Worm (Caenorhabditis elegans): Measurements from ENCODE around the gene C06A1.6.
A peak's percentile ranks its signal among the peaks of the same experiment; 100 is the strongest.

C06A1.6 gene

DNA sequence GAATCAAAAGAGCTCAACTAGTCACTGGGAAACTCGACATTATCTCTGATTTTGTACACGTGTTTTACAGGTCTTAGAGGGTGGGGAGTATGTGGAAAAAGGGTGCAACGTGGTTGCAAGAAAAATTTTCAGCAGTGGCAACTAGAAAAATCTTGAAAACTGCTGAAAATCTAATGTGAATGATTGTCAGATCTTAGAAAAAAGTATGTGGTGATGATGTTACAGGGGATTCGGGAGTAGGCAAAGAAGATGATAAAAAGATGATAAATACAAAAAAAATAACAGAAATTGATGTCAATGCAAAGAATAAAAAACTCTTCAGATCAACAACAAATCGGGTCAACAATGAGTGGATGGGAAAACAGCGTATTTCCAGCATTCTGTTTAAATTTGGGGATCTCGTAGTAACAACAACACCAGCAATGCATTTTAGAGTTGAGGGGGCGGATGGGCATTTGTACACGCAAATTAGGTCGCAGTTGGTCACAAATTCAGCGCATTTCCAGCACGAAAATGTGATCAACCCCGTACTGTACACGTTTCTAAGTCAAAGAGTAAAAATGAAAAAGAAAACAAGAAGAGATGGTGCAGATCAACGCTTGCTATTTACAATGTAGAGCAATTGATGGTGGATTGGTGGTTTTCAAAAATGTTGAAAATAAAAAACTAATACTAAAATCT, 20.9 kb downstream of the C06A1.6 start (continued):
- 0 out of 2 replicates have a peak, but pooled peaks have one; percentile 9 for TF ChIP-seq F39B2.1 (GFP tag; IDR thresholded peaks at IDR 0.05)
- TF ChIP-seq sea-2 (GFP tag; IDR thresholded peaks at IDR 0.05): peak; percentile 54; the same call in 1 of the 2 replicates
- peak; percentile 82; the same call in 1 of the 2 replicates for TF ChIP-seq madf-3 (GFP tag; IDR thresholded peaks at IDR 0.05)
- peak; percentile 70 for TF ChIP-seq Y95B8A.8 (GFP tag; IDR thresholded peaks at IDR 0.05)
- peak; percentile 18 for TF ChIP-seq lsl-1 (GFP tag; optimal IDR thresholded peaks at IDR 0.05)
- TF ChIP-seq zim-3 (tag; optimal IDR thresholded peaks at IDR 0.05): peak; percentile 66
- TF ChIP-seq ama-1 (optimal IDR thresholded peaks at IDR 0.05): peak; percentile 44
- TF ChIP-seq ama-1 (GFP tag; optimal IDR thresholded peaks at IDR 0.05): no peak
- TF ChIP-seq pbrm-1 (GFP tag; IDR thresholded peaks at IDR 0.05): no peak; the same call in 1 of the 2 replicates
- TF ChIP-seq tlf-1 (GFP tag; optimal IDR thresholded peaks at IDR 0.05): no peak
- TF ChIP-seq F55B11.4 (tag; optimal IDR thresholded peaks at IDR 0.05; ENCODE audit: borderline replicate concordance, insufficient read depth): no peak
- TF ChIP-seq fkh-3 (tag; optimal IDR thresholded peaks at IDR 0.05): no peak
- no peak for TF ChIP-seq Y53G8AR.9 (GFP tag; conservative IDR thresholded peaks at IDR 0.05)
- peak; percentile 20 for TF ChIP-seq chd-7 (tag; optimal IDR thresholded peaks at IDR 0.05)
- TF ChIP-seq hsf-1 (GFP tag; IDR thresholded peaks at IDR 0.05): peak; percentile 29; the same call in 1 of the 2 replicates
- TF ChIP-seq ceh-58 (GFP tag; IDR thresholded peaks at IDR 0.05): 0 out of 2 replicates have a peak, but pooled peaks have one; percentile 78
- TF ChIP-seq attf-3 (GFP tag; conservative IDR thresholded peaks at IDR 0.05): peak; percentile 39; the same call in 1 of the 2 replicates
- peak; percentile 60 for TF ChIP-seq F52B5.7 (tag; optimal IDR thresholded peaks at IDR 0.05)
- TF ChIP-seq athp-1 (tag; optimal IDR thresholded peaks at IDR 0.05): no peak
- peak; percentile 66 for TF ChIP-seq F57C9.4 (tag; optimal IDR thresholded peaks at IDR 0.05)
- TF ChIP-seq cebp-2 (GFP tag; IDR thresholded peaks at IDR 0.05): 0 out of 2 replicates have a peak, but pooled peaks have one; percentile 73
- peak; percentile 27; the same call in 1 of the 2 replicates for TF ChIP-seq ztf-25 (GFP tag; IDR thresholded peaks at IDR 0.05)
- peak; percentile 31 for TF ChIP-seq attf-5 (GFP tag; optimal IDR thresholded peaks at IDR 0.05)
- no peak for TF ChIP-seq unc-62 (GFP tag; optimal IDR thresholded peaks at IDR 0.05)
- TF ChIP-seq ztf-26 (tag; optimal IDR thresholded peaks at IDR 0.05): peak; percentile 39
- TF ChIP-seq pha-4 (tag; optimal IDR thresholded peaks at IDR 0.05): no peak
- peak; percentile 53 for TF ChIP-seq ets-4 (GFP tag; optimal IDR thresholded peaks at IDR 0.05)
- no peak for TF ChIP-seq C17E4.6 (GFP tag; IDR thresholded peaks at IDR 0.05)
- TF ChIP-seq madf-6 (GFP tag; IDR thresholded peaks at IDR 0.05): peak; percentile 27; the same call in 1 of the 2 replicates
- TF ChIP-seq ZK185.1 (tag; optimal IDR thresholded peaks at IDR 0.05; ENCODE audit: poor library complexity, severe bottlenecking): peak; percentile 36
- peak; percentile 47 for TF ChIP-seq K12H6.12 (tag; optimal IDR thresholded peaks at IDR 0.05)
- TF ChIP-seq F37B4.10 (GFP tag; IDR thresholded peaks at IDR 0.05): 0 out of 2 replicates have a peak, but pooled peaks have one; percentile 60
- TF ChIP-seq ccch-3 (GFP tag; optimal IDR thresholded peaks at IDR 0.05): no peak
- peak; percentile 14; the same call in 1 of the 2 replicates for TF ChIP-seq bed-1 (GFP tag; IDR thresholded peaks at IDR 0.05)
- no peak for TF ChIP-seq nhr-90 (tag; optimal IDR thresholded peaks at IDR 0.05)
- TF ChIP-seq ztf-28 (GFP tag; IDR thresholded peaks at IDR 0.05): peak; percentile 40; the same call in 1 of the 2 replicates
- TF ChIP-seq tbp1 (GFP tag; optimal IDR thresholded peaks at IDR 0.05): peak; percentile 33
- TF ChIP-seq Y56A3A.18 (GFP tag; IDR thresholded peaks at IDR 0.05): 0 out of 2 replicates have a peak, but pooled peaks have one; percentile 11
- TF ChIP-seq lin-35 (GFP tag; optimal IDR thresholded peaks at IDR 0.05): peak in 1 of 3 experiments; percentile 23
- TF ChIP-seq cebp-1 (GFP tag; IDR thresholded peaks at IDR 0.05): peak; percentile 65
- peak; percentile 49 for TF ChIP-seq cebp-1 (tag; optimal IDR thresholded peaks at IDR 0.05)
- peak; percentile 38; the same call in 1 of the 2 replicates for TF ChIP-seq dox-1 (GFP tag; IDR thresholded peaks at IDR 0.05)
- TF ChIP-seq ekl-4 (GFP tag; IDR thresholded peaks at IDR 0.05): peak; percentile 5; the same call in 1 of the 2 replicates
- TF ChIP-seq die-1 (tag; optimal IDR thresholded peaks at IDR 0.05): no peak
- no peak for TF ChIP-seq ztf-22 (GFP tag; optimal IDR thresholded peaks at IDR 0.05)
- no peak for TF ChIP-seq him-1 (tag; optimal IDR thresholded peaks at IDR 0.05)
- no peak for TF ChIP-seq snpc-1.1 (tag; optimal IDR thresholded peaks at IDR 0.05; ENCODE audit: insufficient read depth)

All from whole organism, young adult.